Fruit fly (Drosophila melanogaster) whole organism, pupa: ENCODE data around the gene CG18473.

Source experiments
- CG12605 ChIP-seq: fragments of 200-800 bp; sonication (Bioruptor generic); IDR thresholded peaks from 2 replicates; pipeline ENCODE4 v1.3.6; 2022; ENCODE audit warnings: missing biosample characterization, missing genetic modification characterization
- CG15710 ChIP-seq: fragments of 200-800 bp; sonication (Bioruptor generic); optimal IDR thresholded peaks from 2 replicates; lab custom pipeline; 2018; ENCODE audit warnings: missing biosample characterization, mild to moderate bottlenecking, missing genetic modification characterization, moderate library complexity
- CG8159 ChIP-seq: fragments of 200-800 bp; sonication (Bioruptor generic); optimal IDR thresholded peaks from 3 replicates; lab custom pipeline; 2018; ENCODE audit warnings: missing biosample characterization, mild to moderate bottlenecking, missing genetic modification characterization, moderate library complexity
- CG8301 ChIP-seq: fragments of 200-800 bp; sonication (Bioruptor generic); optimal IDR thresholded peaks from 2 replicates; lab custom pipeline; 2018; ENCODE audit warnings: missing biosample characterization, mild to moderate bottlenecking, missing genetic modification characterization
- D1 ChIP-seq: fragments of 200-800 bp; sonication (Bioruptor generic); optimal IDR thresholded peaks from 2 replicates; lab custom pipeline; 2018; ENCODE audit warnings: missing biosample characterization, mild to moderate bottlenecking, missing genetic modification characterization, moderate library complexity
- Pif1A ChIP-seq: fragments of 200-800 bp; sonication (Bioruptor generic); optimal IDR thresholded peaks from 3 replicates; lab custom pipeline; 2016; ENCODE audit warnings: missing biosample characterization, missing genetic modification characterization
- fd96Ca ChIP-seq: fragments of 200-800 bp; sonication (Bioruptor generic); IDR thresholded peaks from 3 replicates; pipeline ENCODE4 v1.3.6; 2022; ENCODE audit warnings: missing biosample characterization, missing genetic modification characterization

- 0 out of 2 replicates have a peak, but pooled peaks have one; percentile 10 for TF ChIP-seq CG12605 (GFP tag; lab: Robert Waterston, UW)
- TF ChIP-seq Pif1A (GFP tag; lab: Kevin White, UChicago), result peak; percentile 25
- no peak for TF ChIP-seq D1
- no peak for TF ChIP-seq CG8159 (tag; lab: Kevin White, UChicago)
- 0 out of 3 replicates have a peak, but pooled peaks have one; percentile 5 for TF ChIP-seq fd96Ca
- no peak for TF ChIP-seq CG15710 (tag; lab: Kevin White, UChicago)
- TF ChIP-seq CG8301 (tag; lab: Kevin White, UChicago), result peak; percentile 21
These were observed 18.3 kb upstream of the CG18473 start for dm6 chr3R:9344791-9345208.
